Worm (Caenorhabditis elegans): ENCODE measurements around the gene Y32H12A.8.

- TF ChIP-seq him-1 (tag; optimal IDR thresholded peaks at IDR 0.05) (no peak), dao-5 (tag; optimal IDR thresholded peaks at IDR 0.05) (no peak)
Observed at ce11 chrIII:5407060-5407459, 1.2 kb upstream of the Y32H12A.8 start.
